Fruit fly (Drosophila melanogaster): ENCODE data around the gene DnaJ-1.

DNA sequence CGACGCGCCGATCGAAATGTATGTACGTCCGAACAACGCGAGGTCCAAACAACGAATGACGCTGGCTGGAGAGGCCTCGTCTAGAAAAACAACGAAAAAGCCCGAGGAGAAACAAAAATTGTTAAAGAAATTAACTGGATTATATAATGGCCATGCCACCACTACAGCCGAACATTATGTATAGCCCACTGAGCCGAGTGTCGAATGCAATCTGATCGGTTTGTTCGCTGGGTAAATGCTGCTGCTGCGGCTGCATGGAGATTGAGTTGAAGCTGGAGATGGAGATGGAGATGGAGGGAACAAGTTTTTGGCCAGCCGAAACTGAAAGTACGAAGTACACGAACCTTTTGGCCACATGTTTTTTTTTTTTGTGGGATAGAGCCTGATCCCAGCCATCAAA is 34.6 kb upstream of the DnaJ-1 start, which contains the start of gene Cralbp:
- no peak for TF ChIP-seq CTCF (optimal IDR thresholded peaks at IDR 0.05)
- TF ChIP-seq CG8478 (optimal IDR thresholded peaks at IDR 0.05), result no peak

Measured in S2 (cell line).